Fruit fly (Drosophila melanogaster): ENCODE data around the gene CG17065.
"Not testable (repeated sequence)": the region's sequence is repeated elsewhere in the genome, so short reads cannot be mapped to it uniquely, and the experiment has no call there.

CG17065 gene

DNA sequence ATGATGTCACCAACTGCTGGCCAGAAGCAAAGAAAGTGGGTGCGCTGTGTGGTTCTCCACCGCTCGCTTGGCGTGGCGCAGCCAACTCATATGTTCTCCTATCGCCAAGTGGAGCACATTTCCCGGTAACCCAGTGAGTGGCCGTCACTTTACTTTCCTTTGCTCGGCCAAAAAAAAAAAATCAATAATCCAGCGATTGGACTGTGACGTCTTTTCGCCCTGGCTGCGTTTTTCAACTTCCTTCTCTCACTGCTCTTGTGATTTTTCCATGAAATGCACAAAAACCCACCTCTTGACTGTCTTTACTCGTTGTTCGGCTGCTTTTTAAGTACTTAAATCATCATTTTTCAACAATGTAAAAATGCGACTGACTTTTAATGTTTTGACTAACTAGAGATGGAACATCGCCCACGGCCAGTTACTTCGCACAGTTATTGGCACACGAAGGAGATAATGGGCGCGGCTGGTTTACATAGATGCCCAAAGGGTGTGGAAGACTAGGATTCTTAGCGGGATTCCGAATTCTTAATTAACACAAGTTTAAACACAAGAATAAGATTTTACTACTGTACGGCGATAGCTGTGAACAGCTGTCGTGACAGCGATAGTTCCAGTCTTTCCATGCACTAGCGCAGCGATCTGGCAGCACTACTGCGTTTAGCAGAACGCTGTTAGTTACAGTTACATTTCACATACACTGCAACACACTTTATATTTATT, 21.0 kb downstream of the CG17065 start, which contains the start of gene sw:
TSS of gene sw (minus strand) at position 589 of the 720 bp plus-strand sequence.
- peak; percentile 38 for TF ChIP-seq noc (tag; optimal IDR thresholded peaks at IDR 0.05)

DNA sequence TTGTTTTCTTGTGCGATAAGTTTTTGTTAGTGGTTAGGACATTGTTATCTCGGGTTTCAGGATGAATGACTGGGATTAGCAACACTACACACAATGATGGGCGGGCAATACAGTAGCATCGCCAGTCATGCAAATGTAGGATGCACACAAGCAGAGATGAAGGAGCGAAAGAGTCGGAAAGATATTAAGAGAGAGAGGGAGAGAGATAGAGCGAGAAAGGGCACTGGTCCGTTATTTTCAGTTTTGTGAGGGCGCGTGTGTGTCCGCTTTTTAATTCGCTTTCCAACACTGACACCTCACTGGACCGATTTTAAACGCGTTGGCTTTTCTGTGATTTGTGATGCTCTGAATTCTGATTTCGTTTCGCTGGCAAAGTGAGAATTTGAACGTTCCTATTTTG, 25.3 kb downstream of the CG17065 start:
- no peak for TF ChIP-seq noc (tag; optimal IDR thresholded peaks at IDR 0.05)

DNA sequence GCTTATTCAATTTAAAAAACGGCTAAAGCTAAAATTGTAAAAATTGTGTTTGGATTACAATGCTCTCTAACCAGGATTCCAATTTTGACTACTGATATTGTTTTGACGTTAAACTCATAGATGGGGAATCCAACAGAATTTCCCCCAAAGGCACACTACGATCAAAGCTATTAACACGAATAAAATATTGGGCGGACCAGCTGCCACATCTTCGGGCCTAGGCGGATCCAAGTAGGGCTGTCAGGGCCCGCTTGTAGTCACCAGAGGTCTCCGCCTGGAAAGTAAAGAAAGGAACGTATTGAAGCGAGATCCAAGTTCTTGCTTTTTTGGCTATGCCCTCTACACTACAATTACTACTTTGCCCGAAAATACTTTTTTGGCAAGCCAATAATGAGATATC, 32.1 kb downstream of the CG17065 start, which contains the start of gene Sdic4:
TSS of gene Sdic4 (minus strand) at position 101 of the 400 bp plus-strand sequence.
- not testable (repeated sequence) for TF ChIP-seq noc (tag; optimal IDR thresholded peaks at IDR 0.05)

DNA sequence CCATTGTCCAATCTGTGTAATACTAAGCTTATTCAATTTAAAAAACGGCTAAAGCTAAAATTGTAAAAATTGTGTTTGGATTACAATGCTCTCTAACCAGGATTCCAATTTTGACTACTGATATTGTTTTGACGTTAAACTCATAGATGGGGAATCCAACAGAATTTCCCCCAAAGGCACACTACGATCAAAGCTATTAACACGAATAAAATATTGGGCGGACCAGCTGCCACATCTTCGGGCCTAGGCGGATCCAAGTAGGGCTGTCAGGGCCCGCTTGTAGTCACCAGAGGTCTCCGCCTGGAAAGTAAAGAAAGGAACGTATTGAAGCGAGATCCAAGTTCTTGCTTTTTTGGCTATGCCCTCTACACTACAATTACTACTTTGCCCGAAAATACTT, 39.8 kb downstream of the CG17065 start, which contains the start of gene SdicC:
TSS of gene SdicC (minus strand) at position 101 of the 400 bp plus-strand sequence.
- TF ChIP-seq noc (tag; optimal IDR thresholded peaks at IDR 0.05) = not testable (repeated sequence)

DNA sequence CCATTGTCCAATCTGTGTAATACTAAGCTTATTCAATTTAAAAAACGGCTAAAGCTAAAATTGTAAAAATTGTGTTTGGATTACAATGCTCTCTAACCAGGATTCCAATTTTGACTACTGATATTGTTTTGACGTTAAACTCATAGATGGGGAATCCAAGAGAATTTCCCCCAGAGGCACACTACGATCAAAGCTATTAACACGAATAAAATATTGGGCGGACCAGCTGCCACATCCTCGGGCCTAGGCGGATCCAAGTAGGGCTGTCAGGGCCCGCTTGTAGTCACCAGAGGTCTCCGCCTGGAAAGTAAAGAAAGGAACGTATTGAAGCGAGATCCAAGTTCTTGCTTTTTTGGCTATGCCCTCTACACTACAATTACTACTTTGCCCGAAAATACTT, 47.5 kb downstream of the CG17065 start, which contains the start of gene SdicB:
TSS of gene SdicB (minus strand) at position 101 of the 400 bp plus-strand sequence.
- not testable (repeated sequence) for TF ChIP-seq noc (tag; optimal IDR thresholded peaks at IDR 0.05)
